Fruit fly (Drosophila melanogaster) whole organism, adult: Measurements from ENCODE around the gene Nemp.

Experiments
- CG11617 ChIP-seq: fragments of 200-800 bp; sonication (Bioruptor generic); optimal IDR thresholded peaks from 2 replicates; lab custom pipeline; 2017; ENCODE audit warnings: mild to moderate bottlenecking, missing biosample characterization, missing genetic modification reagents, missing genetic modification characterization
- CG12768 ChIP-seq: fragments of 200-800 bp; sonication (Bioruptor generic); optimal IDR thresholded peaks from 2 replicates; lab custom pipeline; 2017; ENCODE audit warnings: missing biosample characterization, missing genetic modification characterization, mild to moderate bottlenecking, moderate library complexity, missing genetic modification reagents
- CG14711 ChIP-seq: fragments of 200-800 bp; sonication (Bioruptor generic); optimal IDR thresholded peaks from 2 replicates; lab custom pipeline; 2018; ENCODE audit warnings: missing biosample characterization, mild to moderate bottlenecking, missing genetic modification characterization, moderate library complexity
- CG1620 ChIP-seq: fragments of 200-800 bp; sonication (Bioruptor generic); optimal IDR thresholded peaks from 2 replicates; lab custom pipeline; 2016; ENCODE audit warnings: missing biosample characterization, missing genetic modification characterization
- CG33017 ChIP-seq: fragments of 200-800 bp; sonication (Bioruptor generic); optimal IDR thresholded peaks from 2 replicates; lab custom pipeline; 2018; ENCODE audit warnings: missing biosample characterization, mild to moderate bottlenecking, missing genetic modification characterization, moderate library complexity
- CG5204 ChIP-seq: fragments of 200-800 bp; sonication (Bioruptor generic); optimal IDR thresholded peaks from 2 replicates; lab custom pipeline; 2016; ENCODE audit warnings: missing biosample characterization, missing genetic modification characterization
- CG7045 ChIP-seq: fragments of 200-800 bp; sonication (Bioruptor generic); optimal IDR thresholded peaks from 2 replicates; lab custom pipeline; 2017; ENCODE audit warnings: missing biosample characterization, mild to moderate bottlenecking, missing genetic modification characterization
- CG7101 ChIP-seq: fragments of 200-800 bp; sonication (Bioruptor generic); optimal IDR thresholded peaks from 2 replicates; lab custom pipeline; 2018; ENCODE audit warnings: missing biosample characterization, mild to moderate bottlenecking, missing genetic modification characterization, moderate library complexity
- Clk ChIP-seq: fragments of 200-800 bp; sonication (Bioruptor generic); optimal IDR thresholded peaks from 2 replicates; lab custom pipeline; 2017; ENCODE audit warnings: missing biosample characterization, missing genetic modification characterization
- Crg-1 ChIP-seq: fragments of 200-800 bp; sonication (Bioruptor generic); optimal IDR thresholded peaks from 2 replicates; lab custom pipeline; 2016; ENCODE audit warnings: missing biosample characterization, missing genetic modification characterization
- Hr96 ChIP-seq: fragments of 200-800 bp; sonication (Bioruptor generic); optimal IDR thresholded peaks from 2 replicates; lab custom pipeline; 2016; ENCODE audit warnings: missing biosample characterization, missing genetic modification characterization
- Mnt ChIP-seq: fragments of 200-800 bp; sonication (Bioruptor generic); optimal IDR thresholded peaks from 2 replicates; lab custom pipeline; 2016; ENCODE audit warnings: missing biosample characterization, mild to moderate bottlenecking, missing genetic modification characterization
- bab1 ChIP-seq: fragments of 200-800 bp; sonication (Bioruptor generic); optimal IDR thresholded peaks from 3 replicates; lab custom pipeline; 2019; ENCODE audit warnings: missing biosample characterization, mild to moderate bottlenecking, missing genetic modification characterization, moderate library complexity
- cic ChIP-seq: fragments of 200-800 bp; sonication (Bioruptor generic); optimal IDR thresholded peaks from 2 replicates; lab custom pipeline; 2017; ENCODE audit warnings: missing biosample characterization, mild to moderate bottlenecking, missing genetic modification characterization, moderate library complexity
- cnc ChIP-seq, 2 experiments: fragments of >200 bp; optimal IDR thresholded peaks; 2 replicates each; lab custom pipeline; 2017
- kay ChIP-seq: fragments of 200-800 bp; sonication (Bioruptor generic); peaks from one replicate; lab custom pipeline; 2016; ENCODE audit warnings: missing biosample characterization, missing genetic modification characterization, borderline replicate concordance
- ovo ChIP-seq: fragments of 200-800 bp; sonication (Bioruptor generic); optimal IDR thresholded peaks from 2 replicates; lab custom pipeline; 2016; ENCODE audit warnings: missing biosample characterization, missing genetic modification characterization
- pad ChIP-seq: fragments of 200-800 bp; sonication (Bioruptor generic); optimal IDR thresholded peaks from 3 replicates; lab custom pipeline; 2017; ENCODE audit warnings: missing biosample characterization, missing genetic modification characterization, mild to moderate bottlenecking, moderate library complexity, missing genetic modification reagents
- tj ChIP-seq: fragments of 200-800 bp; sonication (Bioruptor generic); optimal IDR thresholded peaks from 3 replicates; lab custom pipeline; 2017; ENCODE audit warnings: missing biosample characterization, mild to moderate bottlenecking, missing genetic modification characterization, moderate library complexity
- toe ChIP-seq: fragments of 200-800 bp; sonication (Bioruptor generic); optimal IDR thresholded peaks from 2 replicates; lab custom pipeline; 2016; ENCODE audit warnings: missing biosample characterization, missing genetic modification characterization

The Nemp gene

DNA sequence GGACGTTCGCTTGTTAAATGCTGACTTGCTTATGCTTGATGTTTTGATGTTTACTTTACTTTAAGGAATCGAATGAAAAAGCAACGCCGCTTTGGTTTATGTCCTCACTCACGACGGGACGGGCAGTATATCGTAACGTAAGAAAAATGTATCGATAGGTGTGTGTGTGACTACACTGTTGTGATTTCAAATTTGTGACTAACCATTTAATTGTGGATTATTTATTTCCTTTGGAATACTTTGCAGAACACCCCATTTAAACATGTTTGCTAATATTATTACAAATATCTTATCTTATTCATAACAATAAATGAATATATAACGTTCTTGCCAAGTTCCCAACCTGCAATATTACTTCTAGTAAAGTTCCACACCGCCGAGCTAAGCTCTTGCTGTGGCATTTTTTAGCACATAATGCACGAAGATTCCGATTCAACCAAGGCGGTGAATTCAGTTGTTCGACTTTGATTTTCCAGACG is at the start of gene Nemp, which contains the start of gene r:
Gene Nemp, minus strand, starts transcription at position 85 of the 479 bp plus-strand sequence.
Gene r, plus strand, starts transcription at position 429 of the 479 bp plus-strand sequence.
- TF ChIP-seq tj (GFP tag; lab: Kevin White, UChicago) (peak; percentile 44), Hr96 (GFP tag; lab: Kevin White, UChicago) (no peak)

DNA sequence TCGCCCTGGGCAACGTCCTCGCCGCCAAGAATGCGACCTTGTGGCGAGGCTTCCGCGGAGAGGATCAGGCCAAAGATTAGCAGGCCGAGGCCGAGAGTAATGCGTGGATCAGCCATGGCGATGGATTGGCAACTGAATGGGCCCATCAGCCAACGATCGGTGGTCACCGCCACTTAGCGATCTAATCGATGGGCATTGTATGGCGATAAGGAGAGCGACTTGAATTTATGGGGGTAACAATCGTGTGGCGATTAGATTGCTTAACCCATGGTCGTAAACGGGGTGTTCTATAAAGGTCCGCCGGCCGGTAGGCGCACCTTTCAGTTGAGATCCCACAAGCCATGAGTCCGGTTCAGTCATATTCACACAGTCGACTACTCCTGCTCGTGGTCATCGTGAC is 48.9 kb upstream of the Nemp start, which contains the start of the genes CG9673 and CG4653:
Gene CG9673, minus strand, starts transcription at position 138 of the 400 bp plus-strand sequence.
Gene CG4653, plus strand, starts transcription at position 335 of the 400 bp plus-strand sequence.
- no peak for TF ChIP-seq toe (GFP tag; lab: Kevin White, UChicago)
- TF ChIP-seq Crg-1, result no peak
- TF ChIP-seq CG5204 (GFP tag; lab: Kevin White, UChicago), result no peak
- TF ChIP-seq cnc (optimal IDR thresholded peaks at IDR 0.05; lab: Kevin White, UChicago), result no peak
- TF ChIP-seq tj (GFP tag; lab: Kevin White, UChicago), result no peak
- TF ChIP-seq cic (GFP tag; lab: Kevin White, UChicago), result peak; percentile 23
- TF ChIP-seq bab1 (GFP tag; lab: Kevin White, UChicago), result no peak
- TF ChIP-seq Mnt (GFP tag; lab: Kevin White, UChicago), result peak; percentile 34

DNA sequence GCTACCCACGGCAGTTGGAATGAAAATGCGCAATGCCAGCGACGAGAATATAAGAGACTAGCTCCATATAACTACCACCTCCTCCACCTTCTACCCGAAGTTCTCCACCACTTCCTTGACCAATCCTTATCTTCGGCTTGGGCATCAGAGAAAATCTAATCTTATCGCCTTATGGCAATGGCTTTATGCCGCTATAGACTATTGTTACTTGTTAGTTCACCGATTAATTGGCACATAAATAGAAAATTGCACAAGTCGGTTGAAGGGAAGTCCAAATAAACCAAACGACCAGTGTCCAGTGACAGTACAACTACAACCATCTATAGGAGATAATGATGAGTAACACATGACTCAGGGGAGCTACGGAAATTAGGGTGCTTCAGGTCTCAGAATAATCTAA is 47.1 kb upstream of the Nemp start, which contains the start of gene sphe:
Gene sphe, minus strand, starts transcription at position 32 of the 400 bp plus-strand sequence.
- peak; percentile 69 for TF ChIP-seq kay (GFP tag; lab: Kevin White, UChicago)
- no peak for TF ChIP-seq CG12768 (GFP tag; lab: Kevin White, UChicago)
- peak; percentile 41 for TF ChIP-seq cic (GFP tag; lab: Kevin White, UChicago)
- TF ChIP-seq Hr96 (GFP tag; lab: Kevin White, UChicago), result no peak
- peak; percentile 5 for TF ChIP-seq Mnt (GFP tag; lab: Kevin White, UChicago)
- TF ChIP-seq Crg-1, result no peak
- no peak for TF ChIP-seq pad
- no peak for TF ChIP-seq toe (GFP tag; lab: Kevin White, UChicago)
- TF ChIP-seq CG11617 (GFP tag; lab: Kevin White, UChicago), result no peak
- TF ChIP-seq CG7045, result no peak
- no peak for TF ChIP-seq ovo (GFP tag; lab: Kevin White, UChicago)
- TF ChIP-seq CG14711 (tag; lab: Kevin White, UChicago), result no peak
- no peak for TF ChIP-seq bab1 (GFP tag; lab: Kevin White, UChicago)
- TF ChIP-seq CG1620, result no peak
- no peak for TF ChIP-seq tj (GFP tag; lab: Kevin White, UChicago)
- no peak for TF ChIP-seq Clk (GFP tag; lab: Kevin White, UChicago)
- TF ChIP-seq CG7101 (tag; lab: Kevin White, UChicago), result no peak

DNA sequence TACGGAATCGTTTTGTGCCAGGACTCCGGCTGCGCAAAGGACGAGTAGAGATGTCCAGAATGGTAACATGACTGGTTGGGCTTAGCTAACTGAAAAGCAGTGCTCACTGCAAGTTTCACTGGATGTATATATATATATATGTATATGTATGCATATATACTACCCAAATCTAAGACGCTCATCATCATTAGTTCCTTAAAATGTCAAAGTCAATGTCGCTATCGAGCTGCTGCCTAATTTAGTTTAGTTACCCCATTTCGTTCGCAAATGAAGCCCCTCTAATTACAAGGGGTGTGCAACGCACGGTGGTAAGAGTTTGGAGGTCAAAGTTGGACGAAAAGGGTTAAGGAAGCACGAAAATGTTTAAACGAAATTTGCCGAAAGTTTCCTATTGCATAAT is 45.3 kb upstream of the Nemp start, which contains the start of gene CG9676:
Gene CG9676, minus strand, starts transcription at position 101 of the 400 bp plus-strand sequence.
- TF ChIP-seq Clk (GFP tag; lab: Kevin White, UChicago) (no peak), tj (GFP tag; lab: Kevin White, UChicago) (no peak), cic (GFP tag; lab: Kevin White, UChicago) (no peak), cnc (optimal IDR thresholded peaks at IDR 0.05; lab: Kevin White, UChicago) (no peak), Mnt (GFP tag; lab: Kevin White, UChicago) (no peak), CG7101 (tag; lab: Kevin White, UChicago) (no peak), CG7045 (no peak), pad (no peak), Crg-1 (no peak), ovo (GFP tag; lab: Kevin White, UChicago) (no peak)

DNA sequence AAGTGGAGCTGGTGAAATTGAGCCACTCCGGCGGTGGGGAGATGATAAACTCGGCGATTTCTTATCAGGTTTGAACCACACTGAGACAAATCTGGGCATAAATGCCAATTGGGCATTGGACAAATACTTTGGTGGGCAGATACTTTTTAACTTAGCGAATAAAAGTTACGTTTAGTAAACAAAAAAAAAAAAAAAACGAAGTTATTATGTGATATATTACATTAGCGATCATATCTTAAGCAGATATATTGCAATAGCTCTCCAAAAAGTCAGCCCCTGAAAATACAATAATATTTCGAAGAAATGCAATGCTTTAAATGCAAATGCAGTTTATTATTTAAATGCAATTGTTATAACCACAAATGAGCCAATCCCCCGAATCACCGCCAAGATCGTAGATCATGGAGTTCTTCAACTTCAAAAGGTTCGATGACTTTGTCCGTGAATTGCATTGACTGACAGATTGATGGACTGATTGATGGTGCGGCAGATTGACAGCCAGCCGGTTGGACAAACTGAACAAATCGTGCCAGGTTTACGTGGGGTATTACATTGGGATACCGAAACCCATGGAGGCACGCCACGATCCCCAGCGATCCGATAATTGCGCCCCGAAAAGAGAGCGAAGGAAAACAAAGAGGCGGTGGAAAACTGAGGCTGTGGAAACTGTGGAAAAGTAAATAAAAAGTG is 43.2 kb upstream of the Nemp start:
- no peak for TF ChIP-seq CG7045
- TF ChIP-seq CG7101 (tag; lab: Kevin White, UChicago), result no peak
- TF ChIP-seq Crg-1, result no peak
- no peak for TF ChIP-seq kay (GFP tag; lab: Kevin White, UChicago)
- TF ChIP-seq CG12768 (GFP tag; lab: Kevin White, UChicago), result no peak
- TF ChIP-seq toe (GFP tag; lab: Kevin White, UChicago), result no peak
- TF ChIP-seq CG11617 (GFP tag; lab: Kevin White, UChicago), result no peak
- no peak for TF ChIP-seq pad
- TF ChIP-seq Mnt (GFP tag; lab: Kevin White, UChicago), result no peak
- no peak for TF ChIP-seq bab1 (GFP tag; lab: Kevin White, UChicago)

DNA sequence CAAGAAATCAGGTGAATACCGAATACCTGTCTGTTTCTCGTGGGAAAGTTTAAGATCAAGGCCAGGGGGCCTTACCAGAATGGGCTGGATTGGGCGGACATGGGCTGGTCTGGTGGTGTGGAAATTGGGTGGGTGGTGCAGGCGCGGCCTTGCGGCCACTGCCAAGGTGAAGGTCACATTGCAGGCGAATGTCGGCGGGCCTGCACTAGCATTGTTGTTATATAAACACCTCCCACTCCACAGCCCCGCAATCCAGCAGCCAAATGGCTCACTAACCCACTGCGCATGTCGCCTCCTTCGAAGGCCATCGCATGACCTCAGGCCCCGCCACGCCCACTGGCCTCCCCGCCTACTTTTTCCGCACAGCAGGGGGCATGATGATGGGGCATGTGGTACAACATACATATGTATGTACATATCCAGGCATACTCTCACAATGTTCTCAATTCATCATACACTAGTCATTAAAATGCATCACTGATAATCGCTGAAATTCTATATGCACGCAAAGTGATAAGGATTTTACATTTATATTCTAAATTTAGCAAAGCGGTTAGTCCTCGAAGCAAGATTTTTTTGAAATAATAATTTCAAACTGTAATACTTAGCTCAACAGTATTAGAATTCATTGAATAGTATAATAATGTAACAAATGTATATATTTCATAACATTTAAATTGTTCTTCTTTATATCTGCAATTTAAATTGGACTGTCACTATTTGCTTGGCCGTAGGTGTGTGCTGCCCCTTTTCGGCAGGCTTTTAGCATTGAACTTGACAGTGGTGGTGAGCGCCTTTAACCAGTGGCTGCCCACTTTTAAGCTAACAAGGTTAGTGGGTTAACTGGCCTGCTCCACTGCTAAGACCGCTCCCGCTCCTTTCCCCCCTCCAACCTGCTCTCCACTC is 42.1 kb upstream of the Nemp start:
- TF ChIP-seq CG5204 (GFP tag; lab: Kevin White, UChicago) (no peak), CG12768 (GFP tag; lab: Kevin White, UChicago) (no peak), bab1 (GFP tag; lab: Kevin White, UChicago) (no peak), CG7101 (tag; lab: Kevin White, UChicago) (no peak), ovo (GFP tag; lab: Kevin White, UChicago) (no peak), pad (no peak), cic (GFP tag; lab: Kevin White, UChicago) (no peak), CG33017 (tag; lab: Kevin White, UChicago) (no peak), CG1620 (no peak), Hr96 (GFP tag; lab: Kevin White, UChicago) (no peak), kay (GFP tag; lab: Kevin White, UChicago) (no peak)
